Worm (Caenorhabditis elegans) whole organism, L3 larva: ENCODE measurements around the gene D2089.3.

ENCODE experiments used
- aly-2 ChIP-seq: fragments of 150-350 bp; optimal IDR thresholded peaks from 2 replicates; lab custom pipeline; 2014; ENCODE audit warnings: missing biosample characterization, missing genetic modification characterization
- egl-27 ChIP-seq: sonication (generic microtip); optimal IDR thresholded peaks from 4 replicates; lab custom pipeline; 2017; ENCODE audit warnings: missing biosample characterization, missing genetic modification reagents, missing genetic modification characterization

DNA sequence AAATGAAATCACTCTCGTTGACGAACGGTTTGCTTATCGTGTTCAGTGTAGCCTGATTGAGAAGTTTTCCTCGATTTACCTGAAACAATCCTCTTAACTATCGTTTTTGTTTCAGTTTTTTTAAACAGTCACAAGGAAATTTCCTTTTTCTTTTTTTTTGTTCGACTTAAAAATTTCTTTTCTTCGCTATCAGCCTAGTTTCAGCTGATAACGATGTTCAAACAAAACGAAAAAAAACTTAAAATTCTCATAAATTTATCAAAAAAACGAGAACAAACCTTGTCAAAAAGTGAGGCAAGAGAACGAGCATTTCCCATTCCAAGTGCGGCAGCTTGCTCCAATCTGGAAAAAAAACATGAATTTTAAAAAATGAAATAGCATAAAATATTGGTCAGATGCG is 11.4 kb downstream of the D2089.3 start:
- TF ChIP-seq egl-27 (tag; lab: Kevin White, UChicago) (no peak), aly-2 (tag; lab: Kevin White, UChicago) (no peak)
